Worm (Caenorhabditis elegans) whole organism, L4/young adult: Measurements from ENCODE around the gene mai-1.

ENCODE experiments used
- W03F9.2 ChIP-seq: fragments of 150-350 bp; optimal IDR thresholded peaks from 2 replicates; lab custom pipeline; 2014; ENCODE audit warnings: missing biosample characterization, missing genetic modification characterization
- dao-5 ChIP-seq: sonication (generic microtip); optimal IDR thresholded peaks from 2 replicates; lab custom pipeline; 2016; ENCODE audit warnings: missing genotype, missing genetic modification characterization, moderate library complexity, missing compliant biosample characterization
- him-1 ChIP-seq: sonication (generic microtip); optimal IDR thresholded peaks from 2 replicates; lab custom pipeline; 2016; ENCODE audit warnings: missing genotype, missing genetic modification reagents, missing genetic modification characterization, missing compliant biosample characterization

The mai-1 gene

DNA sequence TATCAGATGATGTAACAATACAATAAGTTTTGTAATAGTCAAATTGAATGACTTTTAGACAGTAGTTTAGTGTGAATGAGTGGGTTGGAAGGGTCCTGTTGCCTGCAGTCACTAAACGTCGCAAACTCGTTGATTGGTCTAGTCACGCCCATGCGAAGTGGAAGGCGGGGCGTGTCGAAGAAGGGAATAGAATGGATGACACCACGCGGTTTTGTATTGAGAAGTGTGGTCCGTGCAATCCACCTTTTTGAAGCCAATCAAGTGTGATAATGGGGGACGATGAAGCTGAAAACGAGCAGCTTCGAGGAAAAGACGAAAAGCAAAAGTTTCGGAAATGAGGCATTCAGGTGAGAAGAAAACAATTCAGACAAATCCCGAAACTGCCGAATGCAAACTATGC, 46.1 kb downstream of the mai-1 start, which contains the start of gene ceh-31:
Gene ceh-31, minus strand, starts transcription at position 101 of the 400 bp plus-strand sequence.
- no peak for TF ChIP-seq dao-5
- no peak for TF ChIP-seq him-1 (tag; lab: Kevin White, UChicago)
- TF ChIP-seq W03F9.2 (tag; lab: Kevin White, UChicago), result no peak

DNA sequence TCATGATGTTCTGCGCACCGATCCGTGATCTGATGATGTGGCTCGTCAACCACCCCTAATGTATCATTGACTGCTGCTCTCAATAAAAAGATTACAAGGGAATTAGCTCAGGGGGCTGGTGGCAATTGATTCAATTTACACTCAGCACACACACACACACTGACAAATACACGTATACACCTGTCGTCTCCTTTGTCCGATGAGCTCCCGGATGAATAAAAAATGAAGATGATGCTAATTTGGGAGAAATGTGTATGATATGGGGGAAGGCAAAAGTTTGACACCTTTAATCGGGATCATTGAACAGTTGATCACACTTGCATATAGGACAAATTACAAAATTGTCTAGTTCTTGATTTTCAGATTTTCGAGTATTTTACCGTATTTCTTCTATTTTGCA, 49.3 kb downstream of the mai-1 start:
- no peak for TF ChIP-seq dao-5
- TF ChIP-seq him-1 (tag; lab: Kevin White, UChicago), result no peak
- no peak for TF ChIP-seq W03F9.2 (tag; lab: Kevin White, UChicago)
